Fruit fly (Drosophila melanogaster) whole organism, embryonic: Measurements from ENCODE around the gene Qsox2.

Experiments
- Atf-2 ChIP-seq: fragments of 200-800 bp; sonication (Bioruptor generic); optimal IDR thresholded peaks from 2 replicates; lab custom pipeline; 2016; ENCODE audit warnings: missing biosample characterization, missing genetic modification characterization
- CG1024 ChIP-seq: fragments of 200-800 bp; sonication (Bioruptor generic); IDR thresholded peaks from 2 replicates; pipeline ENCODE4 v1.3.6; 2022; ENCODE audit warnings: missing biosample characterization, missing genetic modification characterization
- CG10267 ChIP-seq: fragments of 200-800 bp; sonication (Bioruptor generic); optimal IDR thresholded peaks from 2 replicates; lab custom pipeline; 2018; ENCODE audit warnings: missing biosample characterization, mild to moderate bottlenecking, missing genetic modification characterization, moderate library complexity
- CG10543 ChIP-seq: fragments of 200-800 bp; sonication (Bioruptor generic); optimal IDR thresholded peaks from 3 replicates; lab custom pipeline; 2017; ENCODE audit warnings: missing biosample characterization, mild to moderate bottlenecking, missing genetic modification characterization, moderate library complexity
- CG12942 ChIP-seq: fragments of 200-800 bp; sonication (Bioruptor generic); optimal IDR thresholded peaks from 3 replicates; lab custom pipeline; 2016; ENCODE audit warnings: missing biosample characterization, missing genetic modification characterization
- CG13123 ChIP-seq: fragments of 200-800 bp; sonication (Bioruptor generic); optimal IDR thresholded peaks from 2 replicates; lab custom pipeline; 2016; ENCODE audit warnings: missing biosample characterization, missing genetic modification characterization
- CG13775 ChIP-seq: fragments of 200-800 bp; sonication (Bioruptor generic); optimal IDR thresholded peaks from 3 replicates; lab custom pipeline; 2017; ENCODE audit warnings: missing biosample characterization, mild to moderate bottlenecking, missing genetic modification characterization
- CG15073 ChIP-seq: fragments of 200-800 bp; sonication (Bioruptor generic); optimal IDR thresholded peaks from 2 replicates; lab custom pipeline; 2016; ENCODE audit warnings: missing biosample characterization, missing genetic modification characterization
- CG17186 ChIP-seq: fragments of 200-800 bp; sonication (Bioruptor generic); optimal IDR thresholded peaks from 3 replicates; lab custom pipeline; 2017; ENCODE audit warnings: missing biosample characterization, missing genetic modification reagents, missing genetic modification characterization
- CG17385 ChIP-seq: fragments of 200-800 bp; sonication (Bioruptor generic); optimal IDR thresholded peaks from 3 replicates; lab custom pipeline; 2018; ENCODE audit warnings: missing biosample characterization, mild to moderate bottlenecking, missing genetic modification characterization
- CG17829 ChIP-seq: fragments of 200-800 bp; optimal IDR thresholded peaks from 2 replicates; lab custom pipeline; 2019; ENCODE audit warnings: missing biosample characterization, mild to moderate bottlenecking, missing genetic modification characterization, moderate library complexity
- CG18011 ChIP-seq: fragments of 200-800 bp; sonication (Bioruptor generic); optimal IDR thresholded peaks from 2 replicates; lab custom pipeline; 2017; ENCODE audit warnings: missing biosample characterization, missing genetic modification characterization, mild to moderate bottlenecking, moderate library complexity, missing genotype
- CG2129 ChIP-seq: fragments of 200-800 bp; sonication (Bioruptor generic); IDR thresholded peaks from 2 replicates; pipeline ENCODE4 v1.3.6; 2022; ENCODE audit warnings: missing biosample characterization, missing genetic modification characterization; ENCODE audit not compliant: partially characterized antibody
- CG6683 ChIP-seq: fragments of 200-800 bp; sonication (Bioruptor generic); optimal IDR thresholded peaks from 2 replicates; lab custom pipeline; 2017; ENCODE audit warnings: missing biosample characterization, mild to moderate bottlenecking, missing genetic modification characterization, missing genetic modification reagents
- CG8290 ChIP-seq, 3 experiments: fragments of 200-800 bp; sonication (Bioruptor generic); optimal IDR thresholded peaks; 2 replicates each; lab custom pipeline; 2016 to 2019; ENCODE audit warnings: missing biosample characterization in 3 of 3, missing genetic modification characterization in 3 of 3, mild to moderate bottlenecking in 2 of 3, moderate library complexity in 1 of 3
- CG9727 ChIP-seq: fragments of 200-800 bp; sonication (Bioruptor generic); optimal IDR thresholded peaks from 3 replicates; lab custom pipeline; 2017; ENCODE audit warnings: missing biosample characterization, mild to moderate bottlenecking, missing genetic modification characterization
- Dek ChIP-seq: fragments of 200-800 bp; sonication (Bioruptor generic); optimal IDR thresholded peaks from 3 replicates; lab custom pipeline; 2019; ENCODE audit warnings: missing biosample characterization, mild to moderate bottlenecking, missing genetic modification characterization, moderate library complexity
- Dp ChIP-seq: fragments of 200-800 bp; sonication (Bioruptor generic); optimal IDR thresholded peaks from 2 replicates; lab custom pipeline; 2018; ENCODE audit warnings: missing biosample characterization, mild to moderate bottlenecking, missing genetic modification characterization, moderate library complexity
- Ets65A ChIP-seq: fragments of 200-800 bp; sonication (Bioruptor generic); peaks from one replicate; lab custom pipeline; 2016; ENCODE audit warnings: missing biosample characterization, missing genetic modification characterization
- GATAe ChIP-seq: fragments of 200-800 bp; sonication (Bioruptor generic); conservative IDR thresholded peaks from 2 replicates; pipeline ENCODE4 v1.3.6; 2022; ENCODE audit warnings: missing biosample characterization, missing genetic modification characterization
- HLHmδ ChIP-seq: fragments of 200-800 bp; sonication (Bioruptor generic); optimal IDR thresholded peaks from 2 replicates; lab custom pipeline; 2018; ENCODE audit warnings: missing biosample characterization, mild to moderate bottlenecking, missing genetic modification characterization, moderate library complexity
- Hmr ChIP-seq: fragments of 200-800 bp; sonication (Bioruptor generic); optimal IDR thresholded peaks from 3 replicates; lab custom pipeline; 2017; ENCODE audit warnings: mild to moderate bottlenecking, missing biosample characterization, missing genetic modification reagents, missing genetic modification characterization
- Hr78 ChIP-seq, 2 experiments: fragments of 200-800 bp in 1 of 2; fragments of >200 bp in 1 of 2; sonication (Bioruptor generic) in 1 of 2; optimal IDR thresholded peaks; 2 replicates each; lab custom pipeline; 2017 to 2019; ENCODE audit warnings: missing biosample characterization in 2 of 2, missing genetic modification characterization in 2 of 2, mild to moderate bottlenecking in 1 of 2, moderate library complexity in 1 of 2
- Lpt ChIP-seq: fragments of >200 bp; optimal IDR thresholded peaks from 2 replicates; lab custom pipeline; 2018; ENCODE audit warnings: missing biosample characterization, missing genetic modification characterization
- Mad ChIP-seq: fragments of 200-800 bp; sonication (Bioruptor generic); optimal IDR thresholded peaks from 2 replicates; lab custom pipeline; 2016; ENCODE audit warnings: missing biosample characterization, missing genetic modification characterization
- Med ChIP-seq: fragments of 200-800 bp; sonication (Bioruptor generic); peaks from one replicate; lab custom pipeline; 2016; ENCODE audit warnings: missing biosample characterization, missing genetic modification characterization, mild to moderate bottlenecking, inconsistent platforms, moderate library complexity
- Myb ChIP-seq: fragments of 200-800 bp; sonication (Bioruptor generic); optimal IDR thresholded peaks from 2 replicates; lab custom pipeline; 2016; ENCODE audit warnings: missing biosample characterization, missing genetic modification characterization
- Pdp1 ChIP-seq, 2 experiments: fragments of 200-800 bp; sonication (Bioruptor generic); optimal IDR thresholded peaks; 3 replicates each; lab custom pipeline; 2016; ENCODE audit warnings: missing biosample characterization in 2 of 2, missing genetic modification characterization in 2 of 2, mild to moderate bottlenecking in 1 of 2, moderate library complexity in 1 of 2
- Rfx ChIP-seq: fragments of 200-800 bp; sonication (Bioruptor generic); IDR thresholded peaks from 2 replicates; pipeline ENCODE4 v1.3.6; 2022; ENCODE audit warnings: missing biosample characterization, missing genetic modification characterization
- abd-A ChIP-seq: fragments of 200-800 bp; sonication (Bioruptor generic); optimal IDR thresholded peaks from 3 replicates; lab custom pipeline; 2019; ENCODE audit warnings: missing biosample characterization, mild to moderate bottlenecking, missing genetic modification characterization, moderate library complexity
- bigmax ChIP-seq: fragments of 200-800 bp; sonication (Bioruptor generic); optimal IDR thresholded peaks from 2 replicates; lab custom pipeline; 2018; ENCODE audit warnings: missing biosample characterization, mild to moderate bottlenecking, missing genetic modification characterization
- chinmo ChIP-seq: fragments of 200-800 bp; sonication (Bioruptor generic); IDR thresholded peaks from 4 replicates; pipeline ENCODE4 v1.3.6; 2022; ENCODE audit warnings: missing biosample characterization, missing genetic modification characterization; ENCODE audit not compliant: partially characterized antibody
- crp ChIP-seq, 2 experiments: fragments of 200-800 bp; sonication (Bioruptor generic); optimal IDR thresholded peaks; 2 replicates in 1 of 2; 3 replicates in 1 of 2; lab custom pipeline; 2017; ENCODE audit warnings: missing biosample characterization in 2 of 2, missing genetic modification characterization in 2 of 2, mild to moderate bottlenecking in 1 of 2, moderate library complexity in 1 of 2
- exex ChIP-seq: fragments of 200-800 bp; sonication (Bioruptor generic); optimal IDR thresholded peaks from 4 replicates; lab custom pipeline; 2018; ENCODE audit warnings: missing biosample characterization, mild to moderate bottlenecking, missing genetic modification characterization, moderate library complexity
- eyg ChIP-seq: fragments of 200-800 bp; sonication (Bioruptor generic); optimal IDR thresholded peaks from 3 replicates; lab custom pipeline; 2016; ENCODE audit warnings: missing biosample characterization, missing genetic modification characterization
- fd64A ChIP-seq: fragments of 200-800 bp; sonication (Bioruptor generic); optimal IDR thresholded peaks from 3 replicates; lab custom pipeline; 2018; ENCODE audit warnings: missing biosample characterization, mild to moderate bottlenecking, missing genetic modification characterization
- ham ChIP-seq: fragments of 200-800 bp; sonication (Bioruptor generic); IDR thresholded peaks from 2 replicates; pipeline ENCODE4 v1.3.6; 2022; ENCODE audit warnings: missing biosample characterization, missing genetic modification characterization
- lab ChIP-seq: fragments of 200-800 bp; sonication (Bioruptor generic); optimal IDR thresholded peaks from 3 replicates; lab custom pipeline; 2017; ENCODE audit warnings: missing biosample characterization, missing genetic modification characterization, mild to moderate bottlenecking, moderate library complexity, missing genetic modification reagents
- nerfin-1 ChIP-seq: fragments of 200-800 bp; sonication (Bioruptor generic); optimal IDR thresholded peaks from 3 replicates; lab custom pipeline; 2019; ENCODE audit warnings: missing biosample characterization, mild to moderate bottlenecking, missing genetic modification characterization, moderate library complexity
- run ChIP-seq: fragments of 200-800 bp; sonication (Bioruptor generic); optimal IDR thresholded peaks from 3 replicates; lab custom pipeline; 2018; ENCODE audit warnings: missing biosample characterization, mild to moderate bottlenecking, missing genetic modification characterization
- salm ChIP-seq: fragments of 200-800 bp; sonication (Bioruptor generic); optimal IDR thresholded peaks from 2 replicates; lab custom pipeline; 2018; ENCODE audit warnings: missing biosample characterization, mild to moderate bottlenecking, missing genetic modification characterization
- sima ChIP-seq: fragments of 200-800 bp; sonication (Bioruptor generic); optimal IDR thresholded peaks from 2 replicates; lab custom pipeline; 2016; ENCODE audit warnings: missing biosample characterization, missing genetic modification characterization
- sisA ChIP-seq: fragments of 200-800 bp; sonication (Bioruptor generic); IDR thresholded peaks from 2 replicates; pipeline ENCODE4 v1.3.6; 2022; ENCODE audit warnings: missing biosample characterization, missing genetic modification characterization
- sug ChIP-seq: fragments of 200-800 bp; optimal IDR thresholded peaks from 2 replicates; lab custom pipeline; 2019; ENCODE audit warnings: missing biosample characterization, mild to moderate bottlenecking, missing genetic modification characterization, moderate library complexity
- unpg ChIP-seq: fragments of 200-800 bp; sonication (Bioruptor generic); optimal IDR thresholded peaks from 3 replicates; lab custom pipeline; 2018; ENCODE audit warnings: missing biosample characterization, mild to moderate bottlenecking, missing genetic modification characterization, moderate library complexity

The Qsox2 gene

DNA sequence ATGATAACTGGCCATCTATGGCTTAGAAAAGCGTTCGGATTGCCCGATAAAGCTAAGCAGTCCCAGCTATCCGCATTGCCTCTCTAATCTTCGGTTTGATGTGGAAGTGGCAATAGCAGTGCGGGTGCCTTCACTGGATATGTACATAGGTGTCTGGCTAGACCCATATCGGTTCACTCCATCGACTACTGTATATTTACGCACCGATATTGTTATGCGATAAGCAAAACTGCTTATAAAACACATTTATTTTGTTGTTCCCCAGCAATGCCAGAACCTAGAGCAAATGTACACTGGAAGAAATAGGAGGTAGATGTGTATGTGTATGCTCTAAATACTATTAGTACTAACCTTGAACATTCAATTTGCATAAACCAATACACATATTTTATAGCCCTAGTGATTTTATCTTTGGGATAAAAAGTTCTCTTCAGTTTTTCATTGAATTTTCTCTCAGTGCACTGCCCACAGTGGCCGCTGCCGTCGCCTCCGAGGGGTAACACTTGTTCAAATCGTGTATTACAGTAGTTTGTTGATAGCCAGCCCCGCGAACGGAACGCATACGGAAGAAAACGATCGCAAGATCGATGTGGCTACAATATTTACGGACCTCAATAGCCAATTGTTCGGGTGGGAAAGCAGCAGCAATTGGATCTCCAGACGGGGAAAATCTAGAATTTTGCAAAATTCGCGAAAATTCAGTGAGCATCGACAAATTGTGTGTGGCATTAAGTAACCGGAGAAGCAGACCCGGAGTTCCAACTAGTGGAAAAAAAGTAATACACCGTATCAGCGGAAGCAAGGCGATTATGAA, 43.2 kb upstream of the Qsox2 start, which contains the start of gene CG31431 (continued):
- no peak for TF ChIP-seq CG2129 (GFP tag; lab: Robert Waterston, UW)
- peak; percentile 88 for TF ChIP-seq CG1024 (GFP tag; lab: Robert Waterston, UW)
- TF ChIP-seq CG13123: peak; percentile 94
- TF ChIP-seq CG15073 (GFP tag; lab: Kevin White, UChicago): peak; percentile 78
- TF ChIP-seq, all 482 proteins: peak for 437

DNA sequence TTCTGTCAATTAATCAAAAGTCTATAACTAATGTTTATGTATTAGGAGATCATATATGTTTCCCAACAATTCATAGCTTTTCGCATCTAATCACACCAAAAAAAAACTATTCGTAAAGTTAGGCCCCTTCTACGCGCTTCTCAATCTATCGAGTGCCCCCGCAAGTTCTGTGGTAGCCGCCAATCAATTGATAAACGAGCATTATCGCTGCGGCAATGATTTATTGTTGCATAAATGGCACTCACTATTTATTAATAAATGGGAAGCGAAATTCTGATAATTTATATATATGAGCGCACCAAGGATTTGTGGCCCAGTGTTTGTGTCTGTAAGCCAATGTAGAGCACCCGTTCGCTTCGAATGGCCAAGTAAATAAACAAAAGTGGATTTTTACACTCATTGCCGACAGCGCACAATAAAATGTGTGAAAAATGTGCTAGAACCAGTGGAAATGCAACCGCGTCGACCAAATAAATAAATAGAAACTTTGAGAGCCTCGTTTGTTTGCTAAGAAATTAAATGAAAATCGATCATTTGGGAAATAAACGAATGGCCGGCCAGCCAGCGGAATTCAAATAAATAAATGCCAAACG, 42.1 kb upstream of the Qsox2 start:
- no peak for TF ChIP-seq Atf-2 (GFP tag; lab: Kevin White, UChicago)
- TF ChIP-seq eyg: no peak
- TF ChIP-seq Med (GFP tag; lab: Kevin White, UChicago): peak; percentile 36
- no peak for TF ChIP-seq HLHmδ
- TF ChIP-seq exex (tag; lab: Kevin White, UChicago): peak; percentile 65
- peak; percentile 92 for TF ChIP-seq Ets65A (GFP tag; lab: Kevin White, UChicago)
- peak; percentile 98 for TF ChIP-seq CG17829
- peak; percentile 18 for TF ChIP-seq lab (GFP tag; lab: Kevin White, UChicago)
- TF ChIP-seq Lpt: no peak
- TF ChIP-seq nerfin-1 (tag; lab: Kevin White, UChicago): no peak
- no peak for TF ChIP-seq sima
- TF ChIP-seq CG17186 (GFP tag; lab: Kevin White, UChicago): no peak
- TF ChIP-seq sisA (GFP tag; lab: Robert Waterston, UW): no peak
- no peak for TF ChIP-seq Dek (tag; lab: Kevin White, UChicago)
- no peak for TF ChIP-seq crp (GFP tag; optimal IDR thresholded peaks at IDR 0.05; lab: Kevin White, UChicago)
- TF ChIP-seq CG18011 (GFP tag; lab: Kevin White, UChicago): no peak
- TF ChIP-seq CG9727 (GFP tag; lab: Kevin White, UChicago): no peak
- peak in 1 of 2 experiments; percentile 76 for TF ChIP-seq Pdp1 (GFP tag; optimal IDR thresholded peaks at IDR 0.05; lab: Kevin White, UChicago)
- TF ChIP-seq ham (GFP tag; lab: Robert Waterston, UW): no peak
- TF ChIP-seq CG8290 (GFP tag; optimal IDR thresholded peaks at IDR 0.05; lab: Kevin White, UChicago): no peak
- peak in 1 of 2 experiments; percentile 7 for TF ChIP-seq CG8290 (tag; optimal IDR thresholded peaks at IDR 0.05; lab: Kevin White, UChicago)
- no peak for TF ChIP-seq bigmax (GFP tag; lab: Kevin White, UChicago)
- no peak for TF ChIP-seq Mad
- TF ChIP-seq run (tag; lab: Kevin White, UChicago): no peak
- no peak for TF ChIP-seq Hmr (GFP tag; lab: Kevin White, UChicago)
- no peak for TF ChIP-seq CG6683
- peak; percentile 9 for TF ChIP-seq CG17385 (GFP tag; lab: Kevin White, UChicago)
- TF ChIP-seq GATAe (GFP tag; lab: Robert Waterston, UW): peak; percentile 61
- TF ChIP-seq salm (tag; lab: Kevin White, UChicago): peak; percentile 36
- no peak for TF ChIP-seq abd-A (tag; lab: Kevin White, UChicago)
- no peak for TF ChIP-seq CG13775 (GFP tag; lab: Kevin White, UChicago)
- peak; percentile 67 for TF ChIP-seq fd64A (GFP tag; lab: Kevin White, UChicago)
- no peak for TF ChIP-seq Hr78 (GFP tag; optimal IDR thresholded peaks at IDR 0.05; lab: Kevin White, UChicago)
- peak; percentile 40 for TF ChIP-seq CG10543 (GFP tag; lab: Kevin White, UChicago)
- TF ChIP-seq CG10267 (tag; lab: Kevin White, UChicago): no peak
- TF ChIP-seq Myb (GFP tag; lab: Kevin White, UChicago): no peak
- TF ChIP-seq CG12942 (GFP tag; lab: Kevin White, UChicago): no peak
- 0 out of 4 replicates have a peak, but pooled peaks have one; percentile 31 for TF ChIP-seq chinmo (GFP tag; lab: Robert Waterston, UW)
- TF ChIP-seq sug (tag; lab: Kevin White, UChicago): peak; percentile 42
- TF ChIP-seq Dp (GFP tag; lab: Kevin White, UChicago): no peak
- no peak for TF ChIP-seq Rfx (GFP tag; lab: Robert Waterston, UW)
- no peak for TF ChIP-seq unpg
